Worm (Caenorhabditis elegans) whole organism, young adult: Measurements from ENCODE around the gene cpg-23.
A peak's percentile ranks its signal among the peaks of the same experiment; 100 is the strongest.

Experiments used
- B0035.1 ChIP-seq: sonication (generic microtip); optimal IDR thresholded peaks from 2 replicates; lab custom pipeline; 2016; ENCODE audit warnings: missing genetic modification characterization, mild to moderate bottlenecking, missing compliant biosample characterization, missing genotype, missing genetic modification reagents
- C17E4.6 ChIP-seq: fragments of 200-800 bp; sonication (Bioruptor generic); IDR thresholded peaks from 2 replicates; pipeline ENCODE4 v1.3.6; 2022; ENCODE audit warnings: missing genetic modification reagents, missing genetic modification characterization, missing compliant biosample characterization
- F22D6.2 ChIP-seq: sonication (generic microtip); optimal IDR thresholded peaks from 2 replicates; lab custom pipeline; 2016; ENCODE audit warnings: mild to moderate bottlenecking, missing genetic modification characterization, missing compliant biosample characterization
- F23B12.7 ChIP-seq: sonication (generic microtip); optimal IDR thresholded peaks from 2 replicates; lab custom pipeline; 2017; ENCODE audit warnings: missing genetic modification characterization, mild to moderate bottlenecking, missing compliant biosample characterization, antibody characterized with exemption, moderate library complexity; ENCODE audit not compliant: insufficient read depth
- F39B2.1 ChIP-seq: fragments of 200-800 bp; sonication (Bioruptor generic); IDR thresholded peaks from 2 replicates; pipeline ENCODE4 v1.3.6; 2022; ENCODE audit warnings: missing genetic modification reagents, missing genetic modification characterization, missing compliant biosample characterization
- F55B11.4 ChIP-seq: sonication (generic microtip); optimal IDR thresholded peaks from 2 replicates; lab custom pipeline; 2016; ENCODE audit warnings: missing compliant biosample characterization, missing genetic modification characterization, borderline replicate concordance; ENCODE audit not compliant: insufficient read depth
- K11D2.4 ChIP-seq: fragments of 200-800 bp; sonication (Bioruptor generic); IDR thresholded peaks from 2 replicates; pipeline ENCODE4 v1.3.6; 2022; ENCODE audit warnings: missing genetic modification reagents, missing genetic modification characterization, missing compliant biosample characterization
- K12H6.12 ChIP-seq: fragments of 200-800 bp; sonication (Bioruptor generic); optimal IDR thresholded peaks from 2 replicates; lab custom pipeline; 2018; ENCODE audit warnings: mild to moderate bottlenecking, missing genetic modification characterization, missing compliant biosample characterization
- Y53F4B.3 ChIP-seq: fragments of 200-800 bp; sonication (Bioruptor generic); IDR thresholded peaks from 2 replicates; pipeline ENCODE4 v1.3.6; 2022; ENCODE audit warnings: missing genetic modification reagents, missing genetic modification characterization, missing compliant biosample characterization
- Y53G8AR.9 ChIP-seq: fragments of 200-800 bp; sonication (Bioruptor generic); conservative IDR thresholded peaks from 2 replicates; pipeline ENCODE4 v1.3.6; 2022; ENCODE audit warnings: missing genetic modification reagents, missing genetic modification characterization, missing compliant biosample characterization
- Y67H2A.10 ChIP-seq: fragments of 200-800 bp; sonication (Bioruptor generic); conservative IDR thresholded peaks from 2 replicates; pipeline ENCODE4 v1.3.6; 2022; ENCODE audit warnings: missing genetic modification reagents, missing genetic modification characterization, missing compliant biosample characterization
- ama-1 ChIP-seq, 3 experiments: fragments of 150-350 bp in 1 of 3; sonication (generic microtip) in 2 of 3; optimal IDR thresholded peaks; 2 replicates each; lab custom pipeline; 2014 to 2018; ENCODE audit warnings: missing biosample characterization in 2 of 3, missing genetic modification characterization in 2 of 3, missing genetic modification reagents in 2 of 3
- atf-7 ChIP-seq: sonication (generic microtip); optimal IDR thresholded peaks from 2 replicates; lab custom pipeline; 2017; ENCODE audit warnings: mild to moderate bottlenecking, missing genetic modification characterization, missing compliant biosample characterization
- attf-5 ChIP-seq: fragments of 200-800 bp; sonication (Bioruptor generic); optimal IDR thresholded peaks from 2 replicates; lab custom pipeline; 2018; ENCODE audit warnings: mild to moderate bottlenecking, missing genetic modification characterization, missing compliant biosample characterization
- attf-6 ChIP-seq: fragments of 200-800 bp; sonication (Bioruptor generic); IDR thresholded peaks from 2 replicates; pipeline ENCODE4 v1.3.6; 2022; ENCODE audit warnings: missing genetic modification reagents, missing genetic modification characterization, missing compliant biosample characterization
- bed-1 ChIP-seq: fragments of 200-800 bp; sonication (Bioruptor generic); IDR thresholded peaks from 2 replicates; pipeline ENCODE4 v1.3.6; 2022; ENCODE audit warnings: missing genetic modification reagents, missing genetic modification characterization, missing compliant biosample characterization
- ceh-40 ChIP-seq: fragments of 200-800 bp; sonication (Bioruptor generic); IDR thresholded peaks from 2 replicates; pipeline ENCODE4 v1.3.6; 2022; ENCODE audit warnings: missing genetic modification characterization, missing compliant biosample characterization
- ceh-91 ChIP-seq: fragments of 200-800 bp; sonication (Bioruptor generic); IDR thresholded peaks from 2 replicates; pipeline ENCODE4 v1.3.6; 2022; ENCODE audit warnings: missing genetic modification reagents, missing genetic modification characterization, missing compliant biosample characterization
- chd-7 ChIP-seq: sonication (generic microtip); optimal IDR thresholded peaks from 2 replicates; lab custom pipeline; 2016; ENCODE audit warnings: mild to moderate bottlenecking, missing genetic modification characterization, moderate library complexity, missing compliant biosample characterization
- dpff-1 ChIP-seq: sonication (generic microtip); optimal IDR thresholded peaks from 2 replicates; lab custom pipeline; 2017; ENCODE audit warnings: mild to moderate bottlenecking, missing genetic modification characterization, missing compliant biosample characterization
- efl-1 ChIP-seq: fragments of 150-350 bp; optimal IDR thresholded peaks from 2 replicates; lab custom pipeline; 2014; ENCODE audit warnings: missing biosample characterization, missing genetic modification reagents, missing genetic modification characterization
- egl-18 ChIP-seq: fragments of 200-800 bp; sonication (Bioruptor generic); IDR thresholded peaks from 2 replicates; pipeline ENCODE4 v1.3.6; 2022; ENCODE audit warnings: missing genetic modification reagents, missing genetic modification characterization, missing compliant biosample characterization
- ekl-4 ChIP-seq: fragments of 200-800 bp; sonication (Bioruptor generic); IDR thresholded peaks from 2 replicates; pipeline ENCODE4 v1.3.6; 2022; ENCODE audit warnings: missing genetic modification reagents, missing genetic modification characterization, missing compliant biosample characterization
- fkh-3 ChIP-seq: sonication (generic microtip); optimal IDR thresholded peaks from 2 replicates; lab custom pipeline; 2016; ENCODE audit warnings: mild to moderate bottlenecking, missing genetic modification characterization, missing compliant biosample characterization
- hlh-12 ChIP-seq: sonication (generic microtip); optimal IDR thresholded peaks from 2 replicates; lab custom pipeline; 2016; ENCODE audit warnings: missing genetic modification characterization, missing compliant biosample characterization
- hlh-26 ChIP-seq: fragments of 200-800 bp; sonication (Bioruptor generic); conservative IDR thresholded peaks from 2 replicates; pipeline ENCODE4 v1.3.6; 2022; ENCODE audit warnings: missing genetic modification reagents, missing genetic modification characterization, missing compliant biosample characterization
- hrde-1 ChIP-seq: sonication (generic microtip); optimal IDR thresholded peaks from 2 replicates; lab custom pipeline; 2016; ENCODE audit warnings: missing genetic modification characterization, mild to moderate bottlenecking, missing compliant biosample characterization, moderate library complexity, missing genotype, missing genetic modification reagents, borderline replicate concordance
- let-607 ChIP-seq, 2 experiments: fragments of 200-800 bp in 1 of 2; sonication (Bioruptor generic) in 1 of 2; sonication (generic microtip) in 1 of 2; optimal IDR thresholded peaks; 2 replicates each; lab custom pipeline; 2016 to 2018; ENCODE audit warnings: mild to moderate bottlenecking in 2 of 2, missing compliant biosample characterization in 2 of 2, missing genetic modification characterization in 2 of 2, moderate library complexity in 2 of 2, missing genotype in 1 of 2
- madf-6 ChIP-seq: fragments of 200-800 bp; sonication (Bioruptor generic); IDR thresholded peaks from 2 replicates; pipeline ENCODE4 v1.3.6; 2022; ENCODE audit warnings: missing genetic modification reagents, missing genetic modification characterization, missing compliant biosample characterization
- mcd-1 ChIP-seq: fragments of 200-800 bp; sonication (Bioruptor generic); IDR thresholded peaks from 2 replicates; pipeline ENCODE4 v1.3.6; 2022; ENCODE audit warnings: missing genetic modification reagents, missing genetic modification characterization, missing compliant biosample characterization
- nfya-1 ChIP-seq: sonication (generic microtip); optimal IDR thresholded peaks from 2 replicates; lab custom pipeline; 2017; ENCODE audit warnings: antibody characterized with exemption, missing compliant biosample characterization, missing genetic modification characterization, borderline replicate concordance; ENCODE audit not compliant: insufficient read depth
- nfya-2 ChIP-seq: fragments of 200-800 bp; sonication (Bioruptor generic); IDR thresholded peaks from 2 replicates; pipeline ENCODE4 v1.3.6; 2022; ENCODE audit warnings: missing genetic modification reagents, missing genetic modification characterization, missing compliant biosample characterization
- nfyb-1 ChIP-seq: fragments of 200-800 bp; sonication (Bioruptor generic); IDR thresholded peaks from 2 replicates; pipeline ENCODE4 v1.3.6; 2022; ENCODE audit warnings: missing genetic modification reagents, missing genetic modification characterization, missing compliant biosample characterization
- nhr-90 ChIP-seq: sonication (generic microtip); optimal IDR thresholded peaks from 2 replicates; lab custom pipeline; 2016; ENCODE audit warnings: missing genotype, mild to moderate bottlenecking, missing genetic modification characterization, missing compliant biosample characterization
- repo-1 ChIP-seq: sonication (generic microtip); optimal IDR thresholded peaks from 2 replicates; lab custom pipeline; 2017; ENCODE audit warnings: mild to moderate bottlenecking, missing genetic modification characterization, missing compliant biosample characterization
- sdz-38 ChIP-seq: sonication (generic microtip); optimal IDR thresholded peaks from 2 replicates; lab custom pipeline; 2016; ENCODE audit warnings: missing genotype, missing genetic modification characterization, missing compliant biosample characterization
- sea-2 ChIP-seq: fragments of 200-800 bp; sonication (Bioruptor generic); IDR thresholded peaks from 2 replicates; pipeline ENCODE4 v1.3.6; 2022; ENCODE audit warnings: missing genetic modification characterization, missing compliant biosample characterization
- snpc-1.3 ChIP-seq: sonication (generic microtip); optimal IDR thresholded peaks from 2 replicates; lab custom pipeline; 2017; ENCODE audit warnings: missing genetic modification characterization, mild to moderate bottlenecking, missing compliant biosample characterization, antibody characterized with exemption, moderate library complexity, missing genotype, missing genetic modification reagents; ENCODE audit not compliant: insufficient read depth
- snpc-3.4 ChIP-seq: sonication (generic microtip); optimal IDR thresholded peaks from 2 replicates; lab custom pipeline; 2017; ENCODE audit warnings: missing genetic modification characterization, mild to moderate bottlenecking, missing compliant biosample characterization, antibody characterized with exemption, moderate library complexity, missing genotype, missing genetic modification reagents
- somi-1 ChIP-seq: fragments of 200-800 bp; sonication (Bioruptor generic); optimal IDR thresholded peaks from 2 replicates; lab custom pipeline; 2018; ENCODE audit warnings: mild to moderate bottlenecking, missing genetic modification characterization, missing compliant biosample characterization
- sptf-2 ChIP-seq: fragments of 200-800 bp; sonication (Bioruptor generic); optimal IDR thresholded peaks from 2 replicates; lab custom pipeline; 2018; ENCODE audit warnings: mild to moderate bottlenecking, missing genetic modification characterization, missing compliant biosample characterization
- tbp1 ChIP-seq: fragments of 200-800 bp; sonication (Bioruptor generic); optimal IDR thresholded peaks from 2 replicates; lab custom pipeline; 2018; ENCODE audit warnings: mild to moderate bottlenecking, missing genetic modification characterization, missing compliant biosample characterization
- unc-130 ChIP-seq: sonication (generic microtip); optimal IDR thresholded peaks from 2 replicates; lab custom pipeline; 2016; ENCODE audit warnings: missing genetic modification reagents, missing genetic modification characterization, missing compliant biosample characterization
- unc-62 ChIP-seq: fragments of 150-350 bp; optimal IDR thresholded peaks from 2 replicates; lab custom pipeline; 2014; ENCODE audit warnings: missing biosample characterization, missing genetic modification reagents, missing genetic modification characterization
- ztf-22 ChIP-seq: fragments of 200-800 bp; sonication (Bioruptor generic); optimal IDR thresholded peaks from 2 replicates; lab custom pipeline; 2018; ENCODE audit warnings: mild to moderate bottlenecking, missing genetic modification characterization, moderate library complexity, missing compliant biosample characterization
- ztf-25 ChIP-seq: fragments of 200-800 bp; sonication (Bioruptor generic); IDR thresholded peaks from 2 replicates; pipeline ENCODE4 v1.3.6; 2022; ENCODE audit warnings: missing genetic modification reagents, missing genetic modification characterization, missing compliant biosample characterization
- ztf-6 ChIP-seq: fragments of 200-800 bp; sonication (Bioruptor generic); IDR thresholded peaks from 2 replicates; pipeline ENCODE4 v1.3.6; 2022; ENCODE audit warnings: missing genetic modification reagents, missing genetic modification characterization, missing compliant biosample characterization

cpg-23 gene

DNA sequence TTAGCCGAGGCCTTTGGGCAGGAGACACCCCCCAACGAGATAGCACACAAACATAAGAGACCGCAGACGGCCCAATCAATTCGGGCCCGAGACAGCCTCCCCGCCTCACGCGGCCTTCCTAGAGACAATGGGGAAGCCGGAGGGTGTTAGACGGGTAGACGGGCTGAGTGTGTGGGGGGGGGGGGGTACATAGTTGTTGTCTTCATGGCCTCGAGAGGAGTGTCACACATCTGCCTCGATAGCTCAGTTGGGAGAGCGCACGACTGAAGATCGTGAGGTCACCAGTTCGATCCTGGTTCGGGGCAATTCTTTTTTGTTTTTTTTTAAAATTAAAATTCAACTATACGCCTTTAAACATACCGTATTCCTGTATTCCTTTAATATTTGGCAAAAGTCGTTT, 14.8 kb upstream of the cpg-23 start (continued):
- peak; percentile 97 for TF ChIP-seq tbp1
- TF ChIP-seq Y53F4B.3 (GFP tag; lab: Robert Waterston, UW): peak; percentile 23; the same call in 1 of the 2 replicates
- TF ChIP-seq F55B11.4 (tag; lab: Kevin White, UChicago): no peak
- no peak for TF ChIP-seq ama-1 (optimal IDR thresholded peaks at IDR 0.05; lab: Kevin White, UChicago)
- peak in 1 of 2 experiments; percentile 69 for TF ChIP-seq ama-1 (GFP tag; optimal IDR thresholded peaks at IDR 0.05; lab: Kevin White, UChicago)
- TF ChIP-seq chd-7 (tag; lab: Kevin White, UChicago): no peak
- TF ChIP-seq K12H6.12 (tag; lab: Kevin White, UChicago): peak; percentile 95
- TF ChIP-seq sptf-2 (GFP tag; lab: Kevin White, UChicago): peak; percentile 66
- peak; percentile 76 for TF ChIP-seq mcd-1 (GFP tag; lab: Robert Waterston, UW)
- peak; percentile 68 for TF ChIP-seq attf-6 (GFP tag; lab: Robert Waterston, UW)
- 0 out of 2 replicates have a peak, but pooled peaks have one; percentile 55 for TF ChIP-seq ceh-40 (GFP tag; lab: Robert Waterston, UW)
- no peak for TF ChIP-seq nfya-1 (tag; lab: Kevin White, UChicago)
- TF ChIP-seq somi-1: peak; percentile 6
- no peak for TF ChIP-seq repo-1 (tag; lab: Kevin White, UChicago)
- TF ChIP-seq bed-1: 0 out of 2 replicates have a peak, but pooled peaks have one; percentile 44
- TF ChIP-seq C17E4.6 (GFP tag; lab: Robert Waterston, UW): 0 out of 2 replicates have a peak, but pooled peaks have one; percentile 63
- peak; percentile 78; the same call in 1 of the 2 replicates for TF ChIP-seq ekl-4 (GFP tag; lab: Robert Waterston, UW)
- peak; percentile 67; the same call in 1 of the 2 replicates for TF ChIP-seq Y53G8AR.9
- TF ChIP-seq sdz-38: no peak
- no peak for TF ChIP-seq F39B2.1 (GFP tag; lab: Robert Waterston, UW)
- peak; percentile 10 to 52 for TF ChIP-seq let-607 (tag; optimal IDR thresholded peaks at IDR 0.05; lab: Kevin White, UChicago)
- TF ChIP-seq unc-62 (GFP tag; lab: Kevin White, UChicago): no peak
- no peak for TF ChIP-seq nfya-2 (GFP tag; lab: Robert Waterston, UW)
- TF ChIP-seq F22D6.2 (tag; lab: Kevin White, UChicago): no peak
- TF ChIP-seq hrde-1: no peak
- TF ChIP-seq snpc-3.4 (tag; lab: Kevin White, UChicago): no peak
- TF ChIP-seq dpff-1 (tag; lab: Kevin White, UChicago): no peak
- TF ChIP-seq unc-130: no peak
- peak; percentile 41; the same call in 1 of the 2 replicates for TF ChIP-seq Y67H2A.10 (GFP tag; lab: Robert Waterston, UW)
- TF ChIP-seq fkh-3: peak; percentile 56
- peak; percentile 19 for TF ChIP-seq efl-1 (GFP tag; lab: Kevin White, UChicago)
- TF ChIP-seq attf-5: peak; percentile 53
- TF ChIP-seq hlh-26 (GFP tag; lab: Robert Waterston, UW): no peak
- peak; percentile 1 for TF ChIP-seq nhr-90 (tag; lab: Kevin White, UChicago)
- 0 out of 2 replicates have a peak, but pooled peaks have one; percentile 31 for TF ChIP-seq ceh-91 (GFP tag; lab: Robert Waterston, UW)
- peak; percentile 52 for TF ChIP-seq F23B12.7 (tag; lab: Kevin White, UChicago)
- 0 out of 2 replicates have a peak, but pooled peaks have one; percentile 48 for TF ChIP-seq K11D2.4 (GFP tag; lab: Robert Waterston, UW)
- TF ChIP-seq hlh-12: peak; percentile 60
- no peak for TF ChIP-seq egl-18
- TF ChIP-seq nfyb-1 (GFP tag; lab: Robert Waterston, UW): peak; percentile 89
- peak; percentile 40 for TF ChIP-seq snpc-1.3
- TF ChIP-seq madf-6 (GFP tag; lab: Robert Waterston, UW): peak; percentile 79
- TF ChIP-seq atf-7 (tag; lab: Kevin White, UChicago): peak; percentile 39
- peak; percentile 76; the same call in 1 of the 2 replicates for TF ChIP-seq ztf-25 (GFP tag; lab: Robert Waterston, UW)
- TF ChIP-seq ztf-6 (GFP tag; lab: Robert Waterston, UW): no peak
- TF ChIP-seq sea-2: no peak
- no peak for TF ChIP-seq B0035.1 (tag; lab: Kevin White, UChicago)
- peak; percentile 33 for TF ChIP-seq ztf-22 (GFP tag; lab: Kevin White, UChicago)
